Worm (Caenorhabditis elegans): ENCODE measurements around the gene Y53F4B.23.

The Y53F4B.23 gene

ce11 chrII:15165681-15166235, 41.5 kb downstream of the Y53F4B.23 start, which contains the start of gene gst-27 (continued):
- TF ChIP-seq spr-1 (tag; optimal IDR thresholded peaks at IDR 0.05) (peak; percentile 78), lin-39 (tag; optimal IDR thresholded peaks at IDR 0.05) (no peak), tag-97 (GFP tag; IDR thresholded peaks at IDR 0.05) (no peak), mdl-1 (tag; optimal IDR thresholded peaks at IDR 0.05) (peak in 1 of 2 experiments; percentile 43), ztf-7 (tag; optimal IDR thresholded peaks at IDR 0.05) (peak; percentile 69), nhr-237 (tag; optimal IDR thresholded peaks at IDR 0.05) (no peak), zip-11 (GFP tag; IDR thresholded peaks at IDR 0.05) (0 out of 2 replicates have a peak, but pooled peaks have one; percentile 39), php-3 (GFP tag; IDR thresholded peaks at IDR 0.05) (peak; percentile 74), dmd-9 (GFP tag; IDR thresholded peaks at IDR 0.05) (peak; percentile 78), attf-4 (tag; optimal IDR thresholded peaks at IDR 0.05) (no peak), Y48G9A.11 (GFP tag; IDR thresholded peaks at IDR 0.05) (peak; percentile 80), dpl-1 (GFP tag; optimal IDR thresholded peaks at IDR 0.05) (peak; percentile 63), nhr-25 (tag; optimal IDR thresholded peaks at IDR 0.05; ENCODE audit: borderline replicate concordance, insufficient read depth) (peak; percentile 43), T20F7.1 (GFP tag; optimal IDR thresholded peaks at IDR 0.05) (no peak), fos-1 (tag; optimal IDR thresholded peaks at IDR 0.05) (no peak), dmd-8 (GFP tag; IDR thresholded peaks at IDR 0.05) (peak; percentile 89), lsy-2 (tag; optimal IDR thresholded peaks at IDR 0.05) (no peak), nhr-102 (tag; optimal IDR thresholded peaks at IDR 0.05) (peak; percentile 73), F44E2.7 (GFP tag; IDR thresholded peaks at IDR 0.05) (peak; percentile 60; the same call in 1 of the 2 replicates), mxl-3 (GFP tag; optimal IDR thresholded peaks at IDR 0.05) (peak; percentile 81), hmg-1.1 (GFP tag; IDR thresholded peaks at IDR 0.05) (peak; percentile 90), fkh-10 (GFP tag; optimal IDR thresholded peaks at IDR 0.05) (peak; percentile 54), madf-5 (GFP tag; IDR thresholded peaks at IDR 0.05) (peak; percentile 43 to 93; a peak in 2 of 4 replicates), skn-1 (tag; optimal IDR thresholded peaks at IDR 0.05) (no peak), egl-27 (tag; optimal IDR thresholded peaks at IDR 0.05) (no peak), nhr-77 (tag; optimal IDR thresholded peaks at IDR 0.05) (peak; percentile 93), ceh-44 (GFP tag; IDR thresholded peaks at IDR 0.05) (peak; percentile 60; the same call in 1 of the 2 replicates), mxl-2 (GFP tag; conservative IDR thresholded peaks at IDR 0.05) (0 out of 2 replicates have a peak, but pooled peaks have one; percentile 42), snpc-4 (tag; optimal IDR thresholded peaks at IDR 0.05) (peak; percentile 10), dve-1 (tag; optimal IDR thresholded peaks at IDR 0.05; ENCODE audit: insufficient read depth) (peak; percentile 91), aly-2 (tag; optimal IDR thresholded peaks at IDR 0.05) (peak; percentile 47), nhr-111 (GFP tag; optimal IDR thresholded peaks at IDR 0.05) (peak; percentile 50), nhr-76 (tag; optimal IDR thresholded peaks at IDR 0.05) (no peak), dmd-6 (GFP tag; IDR thresholded peaks at IDR 0.05) (peak; percentile 84), lin-38 (GFP tag; IDR thresholded peaks at IDR 0.05) (peak; percentile 82), mes-2 (tag; optimal IDR thresholded peaks at IDR 0.05; ENCODE audit: poor library complexity, severe bottlenecking) (peak; percentile 86), D1046.2 (GFP tag; IDR thresholded peaks at IDR 0.05) (0 out of 2 replicates have a peak, but pooled peaks have one; percentile 45), hlh-30 (tag; optimal IDR thresholded peaks at IDR 0.05; ENCODE audit: insufficient read depth) (peak; percentile 76), spr-3 (GFP tag; optimal IDR thresholded peaks at IDR 0.05) (peak; percentile 80), hif-1 (tag; optimal IDR thresholded peaks at IDR 0.05) (peak in 1 of 2 experiments; percentile 66), tra-1 (GFP tag; IDR thresholded peaks at IDR 0.05) (peak; percentile 93), zfp-3 (GFP tag; conservative IDR thresholded peaks at IDR 0.05) (peak; percentile 41; the same call in 1 of the 2 replicates), zfp-2 (tag; optimal IDR thresholded peaks at IDR 0.05) (peak; percentile 46), aha-1 (tag) (peak; percentile 99), nhr-41 (GFP tag; IDR thresholded peaks at IDR 0.05) (peak; percentile 78), nhr-10 (tag; optimal IDR thresholded peaks at IDR 0.05) (no peak), pha-4 (GFP tag; IDR thresholded peaks at IDR 0.05) (peak; percentile 91), pha-4 (tag; optimal IDR thresholded peaks at IDR 0.05) (no peak), Y75B8A.6 (GFP tag; IDR thresholded peaks at IDR 0.05) (peak; percentile 83; the same call in 1 of the 2 replicates), ces-1 (GFP tag; optimal IDR thresholded peaks at IDR 0.05) (no peak)
